Worm (Caenorhabditis elegans): ENCODE measurements around the gene arcp-1.

Gene arcp-1

ce11 chrIII:3704967-3705366, 54.2 kb downstream of the arcp-1 start, which contains the start of gene wdr-5.1 (continued):
- TF ChIP-seq pag-3 (tag; optimal IDR thresholded peaks at IDR 0.05; ENCODE audit: borderline replicate concordance, insufficient read depth) (no peak), nhr-11 (tag; optimal IDR thresholded peaks at IDR 0.05) (no peak), ceh-90 (tag; optimal IDR thresholded peaks at IDR 0.05) (no peak), dpl-1 (GFP tag; optimal IDR thresholded peaks at IDR 0.05) (peak in 2 of 3 experiments; percentile 37 to 60), lin-35 (GFP tag; optimal IDR thresholded peaks at IDR 0.05) (peak; percentile 21 to 47), lin-14 (GFP tag; optimal IDR thresholded peaks at IDR 0.05) (no peak), nhr-19 (GFP tag; conservative IDR thresholded peaks at IDR 0.05) (no peak), skn-1 (tag; optimal IDR thresholded peaks at IDR 0.05) (no peak)

- TF ChIP-seq nhr-90 (tag; optimal IDR thresholded peaks at IDR 0.05; ENCODE audit: poor library complexity) (no peak), nhr-84 (tag; optimal IDR thresholded peaks at IDR 0.05) (no peak), dpl-1 (GFP tag; optimal IDR thresholded peaks at IDR 0.05) (peak in 1 of 3 experiments; percentile 28), skn-1 (tag; optimal IDR thresholded peaks at IDR 0.05) (peak; percentile 87), lsy-2 (tag; optimal IDR thresholded peaks at IDR 0.05) (peak; percentile 28 to 32), lin-14 (GFP tag; optimal IDR thresholded peaks at IDR 0.05) (peak; percentile 66), ceh-82 (tag; optimal IDR thresholded peaks at IDR 0.05) (peak in 2 of 3 experiments; percentile 6 to 31), hlh-17 (GFP tag; optimal IDR thresholded peaks at IDR 0.05; ENCODE audit: borderline replicate concordance) (no peak), nhr-11 (tag; optimal IDR thresholded peaks at IDR 0.05) (no peak), snu-23 (GFP tag; optimal IDR thresholded peaks at IDR 0.05) (peak; percentile 4), nhr-71 (tag; optimal IDR thresholded peaks at IDR 0.05) (peak; percentile 39), mep-1 (tag; optimal IDR thresholded peaks at IDR 0.05) (peak; percentile 3), lin-35 (GFP tag; optimal IDR thresholded peaks at IDR 0.05) (peak; percentile 15 to 56), ztf-4 (tag; optimal IDR thresholded peaks at IDR 0.05) (no peak), efl-1 (optimal IDR thresholded peaks at IDR 0.05) (no peak), efl-1 (GFP tag; optimal IDR thresholded peaks at IDR 0.05 in 1 of 2) (peak; percentile 10 to 91), efl-3 (GFP tag; optimal IDR thresholded peaks at IDR 0.05) (no peak), elt-3 (tag; optimal IDR thresholded peaks at IDR 0.05) (peak in 1 of 6 experiments; percentile 21), mdl-1 (tag; optimal IDR thresholded peaks at IDR 0.05) (peak in 1 of 2 experiments; percentile 29), zip-4 (GFP tag; optimal IDR thresholded peaks at IDR 0.05) (peak; percentile 30), swsn-7 (tag; optimal IDR thresholded peaks at IDR 0.05) (no peak), isw-1 (GFP tag; IDR thresholded peaks at IDR 0.05) (no peak), jun-1 (tag; optimal IDR thresholded peaks at IDR 0.05) (peak; percentile 17), mab-9 (GFP tag; IDR thresholded peaks at IDR 0.05) (no peak), irx-1 (tag; optimal IDR thresholded peaks at IDR 0.05) (no peak), xbp-1 (tag; optimal IDR thresholded peaks at IDR 0.05) (peak; percentile 1)
These were observed 55.8 kb downstream of the arcp-1 start, which contains the start of gene C14B1.3 for ce11 chrIII:3703397-3703796. Gene C14B1.3, plus strand, starts transcription at chrIII:3703564.

- TF ChIP-seq nhr-20 (tag; optimal IDR thresholded peaks at IDR 0.05), result no peak
- peak; percentile 17 to 31 for TF ChIP-seq lin-35 (GFP tag; optimal IDR thresholded peaks at IDR 0.05)
- no peak for TF ChIP-seq C34B4.2 (tag; optimal IDR thresholded peaks at IDR 0.05)
- peak; percentile 55 for TF ChIP-seq nhr-71 (tag; optimal IDR thresholded peaks at IDR 0.05)
- no peak for TF ChIP-seq nhr-11 (tag; optimal IDR thresholded peaks at IDR 0.05)
- TF ChIP-seq jun-1 (tag; optimal IDR thresholded peaks at IDR 0.05), result no peak
- TF ChIP-seq nhr-77 (tag; optimal IDR thresholded peaks at IDR 0.05), result peak; percentile 15
- peak; percentile 2 to 31 for TF ChIP-seq efl-1 (optimal IDR thresholded peaks at IDR 0.05)
- TF ChIP-seq efl-1 (GFP tag; optimal IDR thresholded peaks at IDR 0.05 in 1 of 2), result peak in 1 of 2 experiments; percentile 33
- peak in 2 of 3 experiments; percentile 3 to 10 for TF ChIP-seq dpl-1 (GFP tag; optimal IDR thresholded peaks at IDR 0.05)
- no peak for TF ChIP-seq ztf-4 (tag; optimal IDR thresholded peaks at IDR 0.05)
- TF ChIP-seq lin-14 (GFP tag; optimal IDR thresholded peaks at IDR 0.05), result peak; percentile 90
- TF ChIP-seq swsn-7 (tag; optimal IDR thresholded peaks at IDR 0.05), result peak; percentile 14
- TF ChIP-seq Y116A8C.19 (tag; optimal IDR thresholded peaks at IDR 0.05; ENCODE audit: borderline replicate concordance), result no peak
- TF ChIP-seq mep-1 (tag; optimal IDR thresholded peaks at IDR 0.05), result peak; percentile 47
- TF ChIP-seq rnt-1 (tag; optimal IDR thresholded peaks at IDR 0.05), result peak; percentile 9
- no peak for TF ChIP-seq unc-30 (tag; optimal IDR thresholded peaks at IDR 0.05)
- no peak for TF ChIP-seq egl-27 (tag; optimal IDR thresholded peaks at IDR 0.05)
- TF ChIP-seq unc-130 (tag; optimal IDR thresholded peaks at IDR 0.05), result no peak
- no peak for TF ChIP-seq tlp-1 (tag; optimal IDR thresholded peaks at IDR 0.05)
- peak in 1 of 2 experiments; percentile 70 for TF ChIP-seq mdl-1 (tag; optimal IDR thresholded peaks at IDR 0.05)
- no peak for TF ChIP-seq mef-2 (tag; optimal IDR thresholded peaks at IDR 0.05)
- TF ChIP-seq tbx-2 (tag; optimal IDR thresholded peaks at IDR 0.05), result peak; percentile 23
- peak; percentile 98 for TF ChIP-seq xbp-1 (tag; optimal IDR thresholded peaks at IDR 0.05)
- no peak for TF ChIP-seq hlh-17 (GFP tag; optimal IDR thresholded peaks at IDR 0.05; ENCODE audit: borderline replicate concordance)
- 0 out of 2 replicates have a peak, but pooled peaks have one; percentile 10 for TF ChIP-seq nhr-19 (GFP tag; conservative IDR thresholded peaks at IDR 0.05)
- peak in 1 of 2 experiments; percentile 25 for TF ChIP-seq lsy-2 (tag; optimal IDR thresholded peaks at IDR 0.05)
- peak; percentile 20 for TF ChIP-seq blmp-1 (tag; optimal IDR thresholded peaks at IDR 0.05)
- TF ChIP-seq snu-23 (GFP tag; optimal IDR thresholded peaks at IDR 0.05), result peak; percentile 47
- TF ChIP-seq mab-9 (GFP tag; IDR thresholded peaks at IDR 0.05), result no peak
These were observed 57.6 kb downstream of the arcp-1 start, which contains the start of the genes pdi-1 and C14B1.2 for ce11 chrIII:3701411-3702310. Gene pdi-1, minus strand, starts transcription at chrIII:3701461. Gene C14B1.2, plus strand, starts transcription at chrIII:3702260.
